Worm (Caenorhabditis elegans): ENCODE results near the gene C42D8.9.

DNA sequence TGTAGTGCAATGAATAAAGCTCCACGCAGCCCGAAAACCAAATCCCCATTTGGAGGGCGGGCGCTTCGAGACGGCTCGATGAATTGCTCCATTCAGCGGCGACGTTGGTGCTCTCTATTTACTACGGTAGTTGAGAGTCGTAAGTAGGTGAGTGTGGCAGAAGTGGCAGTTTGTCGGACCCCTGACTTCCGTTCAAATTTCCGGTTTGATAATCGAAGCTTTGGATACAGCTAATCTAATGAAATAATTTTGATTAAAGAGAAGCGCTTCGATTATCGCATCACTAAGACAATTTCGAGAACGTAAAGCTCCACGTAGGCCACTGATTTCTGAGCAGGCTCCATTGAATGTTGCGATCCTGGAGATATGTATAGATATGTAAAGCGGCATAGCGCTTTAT is 22.3 kb downstream of the C42D8.9 start, which contains the start of gene ets-5:
- TF ChIP-seq pqm-1 (tag; optimal IDR thresholded peaks at IDR 0.05), result no peak
- no peak for TF ChIP-seq ceh-82 (tag; optimal IDR thresholded peaks at IDR 0.05)
- no peak for TF ChIP-seq ceh-28 (tag; optimal IDR thresholded peaks at IDR 0.05)
- TF ChIP-seq skn-1 (tag; optimal IDR thresholded peaks at IDR 0.05), result no peak
